Worm (Caenorhabditis elegans): ENCODE measurements around the gene srbc-20.

The srbc-20 gene

DNA sequence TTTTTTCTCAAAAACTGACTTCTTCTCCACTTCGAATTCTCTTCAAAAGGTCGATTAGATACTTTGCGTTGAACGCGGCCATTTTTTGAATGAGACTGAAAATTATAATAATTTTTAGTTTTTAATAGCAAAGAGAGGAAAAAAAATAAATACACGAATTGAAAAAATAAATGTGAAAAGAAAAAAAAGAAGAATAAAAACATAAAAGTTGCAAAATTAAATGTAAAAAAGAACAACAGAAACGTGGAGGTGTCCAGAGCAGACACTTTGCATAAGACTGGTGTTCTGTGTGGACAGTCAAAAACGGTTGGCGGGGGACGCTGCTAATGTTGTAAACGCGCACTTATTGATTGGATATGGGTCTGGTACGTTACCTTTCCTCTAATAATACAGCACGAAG lies 12.4 kb downstream of the srbc-20 start, which contains the start of gene C45H4.14:
C45H4.14 (minus strand) TSS at position 101 of the 400 bp plus-strand sequence.
- TF ChIP-seq ztf-23 (GFP tag; IDR thresholded peaks at IDR 0.05) = no peak
- TF ChIP-seq T22C8.4 (GFP tag; IDR thresholded peaks at IDR 0.05) = no peak
- TF ChIP-seq ref-1 (GFP tag; conservative IDR thresholded peaks at IDR 0.05) = no peak
- TF ChIP-seq ztf-29 (GFP tag; IDR thresholded peaks at IDR 0.05) = no peak
- no peak for TF ChIP-seq flt-1 (GFP tag; IDR thresholded peaks at IDR 0.05)
- no peak for TF ChIP-seq cog-1 (tag; optimal IDR thresholded peaks at IDR 0.05)
- TF ChIP-seq tab-1 (GFP tag; IDR thresholded peaks at IDR 0.05) = no peak
- no peak for TF ChIP-seq med-1 (GFP tag; optimal IDR thresholded peaks at IDR 0.05; ENCODE audit: insufficient read depth)
- no peak for TF ChIP-seq klf-2 (GFP tag; conservative IDR thresholded peaks at IDR 0.05)

DNA sequence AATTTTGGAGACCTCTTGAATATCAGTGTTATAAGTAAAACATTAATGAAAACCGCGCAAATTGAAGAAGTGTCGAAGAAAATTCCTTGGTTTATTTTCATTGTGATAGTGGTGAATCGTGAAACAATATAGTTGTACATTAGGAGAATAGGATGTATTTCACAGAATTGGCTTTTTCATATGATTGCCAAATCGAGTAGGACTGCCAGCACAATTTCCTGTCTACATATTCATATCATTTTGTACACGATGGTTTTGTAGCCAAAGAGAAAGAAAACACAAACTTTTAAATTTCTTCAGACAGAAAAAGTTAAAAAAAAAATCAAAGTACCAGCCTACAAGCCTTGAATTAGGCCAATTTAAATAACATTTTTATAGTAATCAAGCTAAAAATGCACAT lies 16.8 kb downstream of the srbc-20 start, which contains the start of gene str-255:
str-255 (minus strand) TSS at position 101 of the 400 bp plus-strand sequence.
- no peak for TF ChIP-seq flt-1 (GFP tag; IDR thresholded peaks at IDR 0.05)
- TF ChIP-seq med-1 (GFP tag; optimal IDR thresholded peaks at IDR 0.05; ENCODE audit: insufficient read depth) = no peak
- no peak for TF ChIP-seq ztf-23 (GFP tag; IDR thresholded peaks at IDR 0.05)
- TF ChIP-seq ztf-29 (GFP tag; IDR thresholded peaks at IDR 0.05) = no peak
- no peak for TF ChIP-seq tab-1 (GFP tag; IDR thresholded peaks at IDR 0.05)
- TF ChIP-seq cog-1 (tag; optimal IDR thresholded peaks at IDR 0.05) = no peak
- TF ChIP-seq T22C8.4 (GFP tag; IDR thresholded peaks at IDR 0.05) = no peak
- TF ChIP-seq klf-2 (GFP tag; conservative IDR thresholded peaks at IDR 0.05) = no peak
- no peak for TF ChIP-seq ref-1 (GFP tag; conservative IDR thresholded peaks at IDR 0.05)

- TF ChIP-seq ztf-23 (GFP tag; IDR thresholded peaks at IDR 0.05) (no peak), tab-1 (GFP tag; IDR thresholded peaks at IDR 0.05) (no peak), flt-1 (GFP tag; IDR thresholded peaks at IDR 0.05) (no peak), T22C8.4 (GFP tag; IDR thresholded peaks at IDR 0.05) (no peak), ref-1 (GFP tag; conservative IDR thresholded peaks at IDR 0.05) (no peak), klf-2 (GFP tag; conservative IDR thresholded peaks at IDR 0.05) (no peak), ztf-29 (GFP tag; IDR thresholded peaks at IDR 0.05) (no peak), cog-1 (tag; optimal IDR thresholded peaks at IDR 0.05) (no peak), med-1 (GFP tag; optimal IDR thresholded peaks at IDR 0.05; ENCODE audit: insufficient read depth) (no peak)
These were observed 19.8 kb downstream of the srbc-20 start, which contains the start of gene srbc-19 for ce11 chrV:2166679-2167078. Gene srbc-19, minus strand, starts transcription at chrV:2166779.

ce11 chrV:2174465-2174864 lies 27.6 kb downstream of the srbc-20 start:
- no peak for TF ChIP-seq tab-1 (GFP tag; IDR thresholded peaks at IDR 0.05)
- no peak for TF ChIP-seq cog-1 (tag; optimal IDR thresholded peaks at IDR 0.05)
- TF ChIP-seq ztf-23 (GFP tag; IDR thresholded peaks at IDR 0.05) = no peak
- no peak for TF ChIP-seq ref-1 (GFP tag; conservative IDR thresholded peaks at IDR 0.05)
- TF ChIP-seq T22C8.4 (GFP tag; IDR thresholded peaks at IDR 0.05) = no peak
- no peak for TF ChIP-seq flt-1 (GFP tag; IDR thresholded peaks at IDR 0.05)
- TF ChIP-seq klf-2 (GFP tag; conservative IDR thresholded peaks at IDR 0.05) = no peak
- TF ChIP-seq med-1 (GFP tag; optimal IDR thresholded peaks at IDR 0.05; ENCODE audit: insufficient read depth) = no peak
- no peak for TF ChIP-seq ztf-29 (GFP tag; IDR thresholded peaks at IDR 0.05)

DNA sequence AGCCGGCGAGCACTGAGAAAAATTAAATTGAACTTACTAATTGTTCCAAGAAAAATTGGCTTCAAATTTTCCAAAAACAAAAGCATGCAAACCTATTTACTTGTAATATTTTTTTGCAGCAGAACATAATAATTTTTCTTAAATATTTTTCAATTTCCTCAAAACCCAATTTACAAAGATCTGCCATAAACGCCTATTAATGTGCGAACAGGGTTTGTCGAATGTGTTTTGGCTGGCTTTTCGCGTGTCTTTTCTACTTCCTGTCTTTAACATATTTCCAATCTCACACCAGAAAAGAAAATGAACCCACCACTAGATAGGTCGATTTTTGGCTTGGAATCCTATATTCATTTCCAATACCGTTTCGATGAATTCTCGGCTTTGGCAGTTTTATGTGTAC lies 28.3 kb downstream of the srbc-20 start, which contains the start of gene C45H4.18:
C45H4.18 (plus strand) TSS at position 301 of the 400 bp plus-strand sequence.
- no peak for TF ChIP-seq ref-1 (GFP tag; conservative IDR thresholded peaks at IDR 0.05)
- no peak for TF ChIP-seq T22C8.4 (GFP tag; IDR thresholded peaks at IDR 0.05)
- no peak for TF ChIP-seq flt-1 (GFP tag; IDR thresholded peaks at IDR 0.05)
- TF ChIP-seq ztf-23 (GFP tag; IDR thresholded peaks at IDR 0.05) = no peak
- TF ChIP-seq med-1 (GFP tag; optimal IDR thresholded peaks at IDR 0.05; ENCODE audit: insufficient read depth) = no peak

DNA sequence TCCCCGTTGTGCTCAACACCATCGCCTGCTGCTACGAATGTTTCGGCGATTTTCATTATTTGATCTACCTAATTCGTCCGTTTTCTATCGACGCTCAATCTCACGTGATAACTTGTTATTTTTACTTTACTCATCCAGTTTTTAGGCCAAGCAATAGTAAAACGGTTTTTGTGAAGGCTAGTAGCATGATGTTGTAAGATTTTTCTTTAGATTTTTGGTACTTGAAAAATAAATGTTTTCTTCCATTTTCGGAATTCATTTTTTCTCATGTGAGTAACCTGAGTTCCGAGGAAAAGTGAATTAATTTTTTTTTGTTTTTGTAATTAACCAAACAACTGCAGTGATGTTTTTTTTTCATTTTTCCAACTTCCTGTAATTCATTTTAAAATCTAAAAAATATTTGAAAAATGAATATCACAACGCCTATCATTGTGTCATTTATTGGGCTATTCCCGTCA lies 30.4 kb downstream of the srbc-20 start, which contains the start of gene srbc-17:
srbc-17 (plus strand) TSS at position 408 of the 458 bp plus-strand sequence.
- TF ChIP-seq T22C8.4 (GFP tag; IDR thresholded peaks at IDR 0.05) (no peak), med-1 (GFP tag; optimal IDR thresholded peaks at IDR 0.05; ENCODE audit: insufficient read depth) (no peak), klf-2 (GFP tag; conservative IDR thresholded peaks at IDR 0.05) (no peak), flt-1 (GFP tag; IDR thresholded peaks at IDR 0.05) (no peak), ztf-23 (GFP tag; IDR thresholded peaks at IDR 0.05) (no peak), tab-1 (GFP tag; IDR thresholded peaks at IDR 0.05) (no peak)

DNA sequence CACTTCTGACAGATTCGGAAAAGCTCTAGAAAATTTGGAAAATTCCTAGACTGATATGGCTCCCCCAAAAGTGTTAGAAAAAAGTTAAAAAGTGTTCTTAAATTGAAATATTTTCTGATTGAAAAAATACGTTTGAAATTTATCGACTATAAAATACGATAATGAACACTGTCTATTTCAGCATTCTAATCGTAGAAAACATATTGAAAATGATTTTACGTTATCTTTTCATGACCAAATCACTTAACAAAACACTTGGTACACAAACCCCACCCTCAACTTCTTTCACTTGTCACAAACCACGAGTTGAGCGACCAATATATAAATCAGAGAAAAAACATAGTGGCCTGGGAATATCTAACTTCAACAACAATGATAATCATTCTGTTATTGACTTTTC lies 32.3 kb downstream of the srbc-20 start, which contains the start of gene cyp-33C1:
cyp-33C1 (plus strand) TSS at position 301 of the 400 bp plus-strand sequence.
- no peak for TF ChIP-seq med-1 (GFP tag; optimal IDR thresholded peaks at IDR 0.05; ENCODE audit: insufficient read depth)

ce11 chrV:2181738-2182137 lies 34.8 kb downstream of the srbc-20 start, which contains the start of gene srbc-16:
Gene srbc-16, plus strand, starts transcription at chrV:2182038.
- TF ChIP-seq ztf-23 (GFP tag; IDR thresholded peaks at IDR 0.05) (no peak), T22C8.4 (GFP tag; IDR thresholded peaks at IDR 0.05) (no peak), med-1 (GFP tag; optimal IDR thresholded peaks at IDR 0.05; ENCODE audit: insufficient read depth) (no peak), ztf-29 (GFP tag; IDR thresholded peaks at IDR 0.05) (no peak), tab-1 (GFP tag; IDR thresholded peaks at IDR 0.05) (no peak), flt-1 (GFP tag; IDR thresholded peaks at IDR 0.05) (no peak), klf-2 (GFP tag; conservative IDR thresholded peaks at IDR 0.05) (no peak), cog-1 (tag; optimal IDR thresholded peaks at IDR 0.05) (no peak), ref-1 (GFP tag; conservative IDR thresholded peaks at IDR 0.05) (no peak)

DNA sequence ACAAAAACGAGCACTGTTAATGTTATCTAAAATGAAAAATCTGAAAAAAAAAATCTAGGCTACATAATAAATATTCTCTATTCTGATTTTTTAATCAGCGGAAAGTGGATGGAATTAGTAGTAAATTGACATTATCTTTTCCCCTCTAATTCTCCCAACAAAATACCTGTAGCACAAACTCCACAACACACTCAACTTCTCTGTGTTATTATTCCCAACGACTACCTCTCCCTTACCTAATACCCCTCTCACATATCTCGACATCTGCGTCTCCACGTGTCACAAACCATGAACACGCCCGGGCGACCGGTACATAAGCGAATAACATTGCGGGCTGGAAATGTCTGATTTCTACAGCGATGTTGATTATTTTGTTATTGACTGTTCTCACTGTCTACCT lies 36.3 kb downstream of the srbc-20 start, which contains the start of gene cyp-33C2:
cyp-33C2 (plus strand) TSS at position 327 of the 400 bp plus-strand sequence.
- TF ChIP-seq cog-1 (tag; optimal IDR thresholded peaks at IDR 0.05) (no peak), klf-2 (GFP tag; conservative IDR thresholded peaks at IDR 0.05) (no peak), flt-1 (GFP tag; IDR thresholded peaks at IDR 0.05) (no peak), tab-1 (GFP tag; IDR thresholded peaks at IDR 0.05) (no peak), ztf-23 (GFP tag; IDR thresholded peaks at IDR 0.05) (no peak), ref-1 (GFP tag; conservative IDR thresholded peaks at IDR 0.05) (no peak), ztf-29 (GFP tag; IDR thresholded peaks at IDR 0.05) (no peak), med-1 (GFP tag; optimal IDR thresholded peaks at IDR 0.05; ENCODE audit: insufficient read depth) (no peak), T22C8.4 (GFP tag; IDR thresholded peaks at IDR 0.05) (no peak)

ce11 chrV:2185486-2185885 lies 38.6 kb downstream of the srbc-20 start:
- TF ChIP-seq ztf-23 (GFP tag; IDR thresholded peaks at IDR 0.05) (peak; percentile 98), ref-1 (GFP tag; conservative IDR thresholded peaks at IDR 0.05) (no peak)

All from whole organism, midembryonic.